Fruit fly (Drosophila melanogaster) whole organism, wandering third instar larva: ENCODE results near the gene COX7AL2.

Source experiments
- Abd-B ChIP-seq: fragments of >200 bp; optimal IDR thresholded peaks from 2 replicates; lab custom pipeline; 2017; ENCODE audit warnings: missing biosample characterization, missing genetic modification characterization
- CG32264 ChIP-seq: fragments of 200-800 bp; sonication (Bioruptor generic); optimal IDR thresholded peaks from 2 replicates; lab custom pipeline; 2016; ENCODE audit warnings: missing biosample characterization, missing genetic modification characterization
- CG9705 ChIP-seq: fragments of 200-800 bp; sonication (Bioruptor generic); optimal IDR thresholded peaks from 2 replicates; lab custom pipeline; 2018; ENCODE audit warnings: missing biosample characterization, mild to moderate bottlenecking, missing genetic modification characterization
- CrebA ChIP-seq: fragments of 200-800 bp; sonication (Bioruptor generic); optimal IDR thresholded peaks from 2 replicates; lab custom pipeline; 2016; ENCODE audit warnings: missing biosample characterization, mild to moderate bottlenecking, missing genetic modification characterization, borderline replicate concordance
- Dfd ChIP-seq: fragments of >200 bp; optimal IDR thresholded peaks from 2 replicates; lab custom pipeline; 2017; ENCODE audit warnings: missing biosample characterization, missing genetic modification characterization
- Dif ChIP-seq: fragments of 200-275, 200-300 bp; sonication (Bioruptor generic); optimal IDR thresholded peaks from 2 replicates; lab custom pipeline; 2018; ENCODE audit warnings: missing biosample characterization, missing genetic modification characterization; ENCODE audit not compliant: partially characterized antibody
- GATAd ChIP-seq: sonication (Bioruptor generic); optimal IDR thresholded peaks from 2 replicates; lab custom pipeline; 2016; ENCODE audit warnings: missing biosample characterization, missing genetic modification characterization
- HLH106 ChIP-seq: fragments of 200-800 bp; optimal IDR thresholded peaks from 3 replicates; lab custom pipeline; 2019; ENCODE audit warnings: missing biosample characterization, mild to moderate bottlenecking, missing genetic modification characterization, moderate library complexity
- Hnf4 ChIP-seq: fragments of 200-800 bp; sonication (Bioruptor generic); optimal IDR thresholded peaks from 2 replicates; lab custom pipeline; 2016; ENCODE audit warnings: missing biosample characterization, mild to moderate bottlenecking, missing genetic modification characterization
- Hr78 ChIP-seq: fragments of >200 bp; optimal IDR thresholded peaks from 2 replicates; lab custom pipeline; 2017; ENCODE audit warnings: missing biosample characterization, missing genetic modification characterization
- Hr83 ChIP-seq: fragments of 200-300 bp; sonication (Bioruptor generic); optimal IDR thresholded peaks from 2 replicates; lab custom pipeline; 2016; ENCODE audit warnings: missing biosample characterization, mild to moderate bottlenecking, missing genetic modification characterization, moderate library complexity; ENCODE audit not compliant: poor library complexity, severe bottlenecking
- Jra ChIP-seq: sonication (Bioruptor generic); optimal IDR thresholded peaks from 2 replicates; lab custom pipeline; 2016; ENCODE audit warnings: missing biosample characterization, missing genetic modification characterization
- Mio ChIP-seq: sonication (Bioruptor generic); optimal IDR thresholded peaks from 2 replicates; lab custom pipeline; 2016; ENCODE audit warnings: missing biosample characterization, missing genetic modification characterization
- Myc ChIP-seq: fragments of >200 bp; optimal IDR thresholded peaks from 2 replicates; lab custom pipeline; 2017
- N ChIP-seq: fragments of >200 bp; optimal IDR thresholded peaks from 2 replicates; lab custom pipeline; 2018; ENCODE audit warnings: missing biosample characterization, missing external identifiers, missing genetic modification characterization
- OdsH ChIP-seq: fragments of 200-800 bp; sonication (Bioruptor generic); optimal IDR thresholded peaks from 2 replicates; lab custom pipeline; 2016; ENCODE audit warnings: missing biosample characterization, mild to moderate bottlenecking, missing genetic modification characterization
- Rel ChIP-seq, 2 experiments: fragments of 200-800 bp; sonication (Bioruptor generic) in 1 of 2; optimal IDR thresholded peaks; 2 replicates in 1 of 2; 3 replicates in 1 of 2; lab custom pipeline; 2016 to 2019; ENCODE audit warnings: mild to moderate bottlenecking in 2 of 2, missing biosample characterization in 2 of 2, missing genetic modification characterization in 2 of 2, moderate library complexity in 1 of 2
- Sp1 ChIP-seq: fragments of 200-800 bp; sonication (Bioruptor generic); optimal IDR thresholded peaks from 3 replicates; lab custom pipeline; 2019; ENCODE audit warnings: missing biosample characterization, mild to moderate bottlenecking, missing genetic modification characterization, moderate library complexity
- Vsx2 ChIP-seq: fragments of 200-300, 225-300 bp; sonication (Bioruptor generic); optimal IDR thresholded peaks from 2 replicates; lab custom pipeline; 2018; ENCODE audit warnings: missing biosample characterization, missing genetic modification characterization; ENCODE audit not compliant: partially characterized antibody
- br ChIP-seq: fragments of 200-800 bp; sonication (Bioruptor generic); optimal IDR thresholded peaks from 2 replicates; lab custom pipeline; 2016; ENCODE audit warnings: missing biosample characterization, missing genetic modification characterization
- brk ChIP-seq: fragments of 200-800 bp; sonication (Bioruptor generic); optimal IDR thresholded peaks from 2 replicates; lab custom pipeline; 2016; ENCODE audit warnings: missing biosample characterization, mild to moderate bottlenecking, missing genetic modification characterization
- dl ChIP-seq, 2 experiments: fragments of 175-275, 200-275 bp in 1 of 2; fragments of 200-275 bp in 1 of 2; sonication (Bioruptor generic); optimal IDR thresholded peaks; lab custom pipeline; 2018; ENCODE audit warnings: mild to moderate bottlenecking in 2 of 2, missing biosample characterization in 2 of 2, missing genetic modification characterization in 2 of 2, moderate library complexity in 2 of 2; ENCODE audit not compliant: partially characterized antibody in 2 of 2, insufficient read depth in 1 of 2
- dmrt93B ChIP-seq: fragments of 200-800 bp; sonication (Bioruptor generic); optimal IDR thresholded peaks from 2 replicates; lab custom pipeline; 2018; ENCODE audit warnings: missing biosample characterization, mild to moderate bottlenecking, missing genetic modification characterization
- dsf ChIP-seq: sonication (Bioruptor generic); optimal IDR thresholded peaks from 2 replicates; lab custom pipeline; 2016; ENCODE audit warnings: missing biosample characterization, missing genetic modification characterization, borderline replicate concordance
- ey ChIP-seq: fragments of 200-800 bp; sonication (Bioruptor generic); optimal IDR thresholded peaks from 2 replicates; lab custom pipeline; 2016; ENCODE audit warnings: missing biosample characterization, missing genetic modification characterization
- foxo ChIP-seq, 2 experiments: fragments of 200-800 bp; sonication (Bioruptor generic); optimal IDR thresholded peaks; 2 replicates in 1 of 2; 3 replicates in 1 of 2; lab custom pipeline; 2016 to 2017; ENCODE audit warnings: missing biosample characterization in 2 of 2, missing genetic modification characterization in 2 of 2
- fru ChIP-seq: fragments of 200-800 bp; sonication (Bioruptor generic); optimal IDR thresholded peaks from 3 replicates; lab custom pipeline; 2016; ENCODE audit warnings: missing biosample characterization, mild to moderate bottlenecking, missing genetic modification characterization
- h ChIP-seq: fragments of 200-800 bp; sonication (Bioruptor generic); optimal IDR thresholded peaks from 3 replicates; lab custom pipeline; 2016; ENCODE audit warnings: missing biosample characterization, mild to moderate bottlenecking, missing genetic modification characterization
- jim ChIP-seq: fragments of 175-275, 200-325 bp; sonication (Bioruptor generic); optimal IDR thresholded peaks from 2 replicates; lab custom pipeline; 2016; ENCODE audit warnings: missing biosample characterization, mild to moderate bottlenecking, missing genetic modification characterization
- lola ChIP-seq: fragments of >200 bp; optimal IDR thresholded peaks from 2 replicates; lab custom pipeline; 2017; ENCODE audit warnings: missing biosample characterization, missing genetic modification characterization
- pan ChIP-seq: fragments of >200 bp; optimal IDR thresholded peaks from 2 replicates; lab custom pipeline; 2017
- psq ChIP-seq: fragments of 200-800 bp; sonication (Bioruptor generic); optimal IDR thresholded peaks from 3 replicates; lab custom pipeline; 2017; ENCODE audit warnings: missing biosample characterization, mild to moderate bottlenecking, missing genetic modification characterization, moderate library complexity
- rgr ChIP-seq: fragments of 200-800 bp; sonication (Bioruptor generic); optimal IDR thresholded peaks from 3 replicates; lab custom pipeline; 2016; ENCODE audit warnings: missing biosample characterization, mild to moderate bottlenecking, missing genetic modification characterization
- sage ChIP-seq: fragments of 200-800 bp; sonication (Bioruptor generic); optimal IDR thresholded peaks from 2 replicates; lab custom pipeline; 2016; ENCODE audit warnings: missing biosample characterization, mild to moderate bottlenecking, missing genetic modification characterization
- sv ChIP-seq: fragments of 200-800 bp; sonication (Bioruptor generic); optimal IDR thresholded peaks from 3 replicates; lab custom pipeline; 2016; ENCODE audit warnings: missing biosample characterization, missing genetic modification characterization
- tai ChIP-seq: sonication (Bioruptor generic); optimal IDR thresholded peaks from 2 replicates; lab custom pipeline; 2016; ENCODE audit warnings: missing biosample characterization, missing genetic modification characterization
- usp ChIP-seq: fragments of >200 bp; optimal IDR thresholded peaks from 2 replicates; lab custom pipeline; 2017; ENCODE audit warnings: missing biosample characterization, missing genetic modification characterization
- woc ChIP-seq: sonication (Bioruptor generic); optimal IDR thresholded peaks from 2 replicates; lab custom pipeline; 2016; ENCODE audit warnings: missing biosample characterization, mild to moderate bottlenecking, missing genetic modification characterization

The COX7AL2 gene

dm6 chr2L:2217067-2217684 lies 19.5 kb upstream of the COX7AL2 start, which contains the start of the genes CG15386, CG42371 and mio:
Gene CG15386, minus strand, starts transcription at chr2L:2217246.
Gene CG42371, minus strand, starts transcription at chr2L:2217246.
Gene mio, plus strand, starts transcription at chr2L:2217290.
- no peak for TF ChIP-seq CrebA (GFP tag; lab: Kevin White, UChicago)
- no peak for TF ChIP-seq dsf (GFP tag; lab: Kevin White, UChicago)
- TF ChIP-seq foxo (GFP tag; optimal IDR thresholded peaks at IDR 0.05; lab: Kevin White, UChicago), result peak in 1 of 2 experiments; percentile 41
- TF ChIP-seq Myc (lab: Kevin White, UChicago), result no peak
- no peak for TF ChIP-seq pan
- TF ChIP-seq h, result peak; percentile 40
- TF ChIP-seq dmrt93B (GFP tag; lab: Kevin White, UChicago), result no peak
- TF ChIP-seq woc (GFP tag; lab: Kevin White, UChicago), result no peak
- TF ChIP-seq lola (GFP tag; lab: Kevin White, UChicago), result no peak
- TF ChIP-seq Vsx2 (GFP tag; lab: Kevin White, UChicago), result no peak
- peak in 1 of 2 experiments; percentile 22 for TF ChIP-seq dl (GFP tag; optimal IDR thresholded peaks at IDR 0.05; lab: Kevin White, UChicago; ENCODE audit: insufficient read depth in 1 of 2, partially characterized antibody in 2 of 2)
- no peak for TF ChIP-seq sv (GFP tag; lab: Kevin White, UChicago)
- no peak for TF ChIP-seq Hnf4 (GFP tag; lab: Kevin White, UChicago)
- peak; percentile 14 for TF ChIP-seq OdsH
- no peak for TF ChIP-seq Hr78 (GFP tag; lab: Kevin White, UChicago)
- no peak for TF ChIP-seq brk (GFP tag; lab: Kevin White, UChicago)
- peak; percentile 8 for TF ChIP-seq Dif
- no peak for TF ChIP-seq CG32264 (GFP tag; lab: Kevin White, UChicago)
- no peak for TF ChIP-seq Rel (GFP tag; optimal IDR thresholded peaks at IDR 0.05; lab: Kevin White, UChicago)
- TF ChIP-seq Rel (tag; optimal IDR thresholded peaks at IDR 0.05; lab: Kevin White, UChicago), result peak; percentile 86
- peak; percentile 32 for TF ChIP-seq Sp1 (GFP tag; lab: Kevin White, UChicago)
- TF ChIP-seq jim, result peak; percentile 70
- peak; percentile 52 for TF ChIP-seq rgr (GFP tag; lab: Kevin White, UChicago)
- TF ChIP-seq ey (GFP tag; lab: Kevin White, UChicago), result peak; percentile 5
- no peak for TF ChIP-seq CG9705 (GFP tag; lab: Kevin White, UChicago)
- no peak for TF ChIP-seq fru
- peak; percentile 55 for TF ChIP-seq br
- peak; percentile 5 for TF ChIP-seq psq (GFP tag; lab: Kevin White, UChicago)
- no peak for TF ChIP-seq Abd-B
- TF ChIP-seq N, result no peak
- TF ChIP-seq Jra, result no peak
- no peak for TF ChIP-seq sage
- TF ChIP-seq Hr83 (GFP tag; lab: Kevin White, UChicago), result peak; percentile 83
- TF ChIP-seq Mio (GFP tag; lab: Kevin White, UChicago), result no peak
- no peak for TF ChIP-seq HLH106 (tag; lab: Kevin White, UChicago)
- TF ChIP-seq GATAd, result no peak
- no peak for TF ChIP-seq usp (GFP tag; lab: Kevin White, UChicago)
- no peak for TF ChIP-seq tai (GFP tag; lab: Kevin White, UChicago)
- no peak for TF ChIP-seq Dfd

dm6 chr2L:2216065-2216464 lies 18.4 kb upstream of the COX7AL2 start, which contains the start of gene daed:
Gene daed, minus strand, starts transcription at chr2L:2216311.
- no peak for TF ChIP-seq Rel (GFP tag; optimal IDR thresholded peaks at IDR 0.05; lab: Kevin White, UChicago)
- peak; percentile 86 for TF ChIP-seq Rel (tag; optimal IDR thresholded peaks at IDR 0.05; lab: Kevin White, UChicago)
- no peak for TF ChIP-seq dmrt93B (GFP tag; lab: Kevin White, UChicago)
- TF ChIP-seq Hr83 (GFP tag; lab: Kevin White, UChicago), result no peak
- TF ChIP-seq Sp1 (GFP tag; lab: Kevin White, UChicago), result peak; percentile 50
- peak; percentile 7 for TF ChIP-seq rgr (GFP tag; lab: Kevin White, UChicago)
- no peak for TF ChIP-seq h
- TF ChIP-seq, all 38 proteins: peak for 3
